Worm (Caenorhabditis elegans) whole organism, L3 larva: ENCODE results near the gene F15D4.4.

ENCODE experiments used
- ZK546.5 ChIP-seq: sonication (generic microtip); optimal IDR thresholded peaks from 2 replicates; lab custom pipeline; 2017; ENCODE audit warnings: missing biosample characterization, missing genetic modification characterization
- aly-2 ChIP-seq: fragments of 150-350 bp; optimal IDR thresholded peaks from 2 replicates; lab custom pipeline; 2014; ENCODE audit warnings: missing biosample characterization, missing genetic modification characterization
- ama-1 ChIP-seq: fragments of 150-350 bp; optimal IDR thresholded peaks from 2 replicates; lab custom pipeline; 2018
- ceh-16 ChIP-seq: sonication (generic microtip); optimal IDR thresholded peaks from 2 replicates; lab custom pipeline; 2017; ENCODE audit warnings: missing biosample characterization, missing genetic modification characterization
- ceh-28 ChIP-seq: fragments of 150-350 bp; optimal IDR thresholded peaks from 2 replicates; lab custom pipeline; 2014; ENCODE audit warnings: missing biosample characterization, missing genetic modification reagents, missing genetic modification characterization
- ceh-82 ChIP-seq: fragments of 150-350 bp; optimal IDR thresholded peaks from 2 replicates; lab custom pipeline; 2014; ENCODE audit warnings: missing biosample characterization, missing genetic modification characterization
- ceh-9 ChIP-seq: sonication (generic microtip); optimal IDR thresholded peaks from 2 replicates; lab custom pipeline; 2018; ENCODE audit warnings: missing biosample characterization, missing genetic modification characterization
- daf-12 ChIP-seq: fragments of 150-350 bp; optimal IDR thresholded peaks from 2 replicates; lab custom pipeline; 2014; ENCODE audit warnings: missing biosample characterization, missing genetic modification reagents, missing genetic modification characterization
- egl-27 ChIP-seq: sonication (generic microtip); optimal IDR thresholded peaks from 4 replicates; lab custom pipeline; 2017; ENCODE audit warnings: missing biosample characterization, missing genetic modification reagents, missing genetic modification characterization
- egl-5 ChIP-seq: fragments of 150-350 bp; optimal IDR thresholded peaks from 2 replicates; lab custom pipeline; 2017; ENCODE audit warnings: missing biosample characterization, missing genetic modification reagents, missing genetic modification characterization, inconsistent platforms
- elt-1 ChIP-seq: fragments of 150-350 bp; optimal IDR thresholded peaks from 2 replicates; lab custom pipeline; 2014; ENCODE audit warnings: missing biosample characterization, missing genetic modification characterization
- elt-2 ChIP-seq: sonication (generic microtip); optimal IDR thresholded peaks from 2 replicates; lab custom pipeline; 2016; ENCODE audit warnings: missing genetic modification reagents, mild to moderate bottlenecking, missing genetic modification characterization, missing compliant biosample characterization
- elt-3 ChIP-seq, 3 experiments: fragments of 150-350 bp in 1 of 3; sonication (generic microtip) in 2 of 3; optimal IDR thresholded peaks; 2 replicates in 2 of 3; 4 replicates in 1 of 3; lab custom pipeline; 2014 to 2017; ENCODE audit warnings: missing biosample characterization in 3 of 3, missing genetic modification characterization in 3 of 3
- eor-1 ChIP-seq, 2 experiments: fragments of 150-350 bp; optimal IDR thresholded peaks; 2 replicates each; lab custom pipeline; 2014 to 2018; ENCODE audit warnings: missing biosample characterization in 2 of 2, missing genetic modification characterization in 2 of 2
- fkh-10 ChIP-seq: sonication (generic microtip); optimal IDR thresholded peaks from 2 replicates; lab custom pipeline; 2017; ENCODE audit warnings: missing biosample characterization, missing genetic modification reagents, missing genetic modification characterization
- fkh-2 ChIP-seq: fragments of 150-350 bp; optimal IDR thresholded peaks from 2 replicates; lab custom pipeline; 2014; ENCODE audit warnings: missing biosample characterization, missing genetic modification reagents, missing genetic modification characterization
- fos-1 ChIP-seq: fragments of 150-350 bp; optimal IDR thresholded peaks from 2 replicates; lab custom pipeline; 2014; ENCODE audit warnings: missing biosample characterization, missing genetic modification characterization
- hmg-11 ChIP-seq: sonication (generic microtip); optimal IDR thresholded peaks from 2 replicates; lab custom pipeline; 2016; ENCODE audit warnings: missing genetic modification characterization, missing compliant biosample characterization
- jun-1 ChIP-seq: fragments of 150-350 bp; optimal IDR thresholded peaks from 2 replicates; lab custom pipeline; 2014; ENCODE audit warnings: missing biosample characterization, missing genetic modification reagents, missing genetic modification characterization
- lin-15B ChIP-seq: fragments of 150-350 bp; optimal IDR thresholded peaks from 2 replicates; lab custom pipeline; 2014; ENCODE audit warnings: missing biosample characterization, missing genetic modification characterization
- lin-39 ChIP-seq: fragments of 150-350 bp; optimal IDR thresholded peaks from 2 replicates; lab custom pipeline; 2018; ENCODE audit warnings: missing biosample characterization, missing genetic modification reagents, missing genetic modification characterization
- lsy-12 ChIP-seq: sonication (generic microtip); optimal IDR thresholded peaks from 2 replicates; lab custom pipeline; 2016; ENCODE audit warnings: mild to moderate bottlenecking, missing genetic modification characterization, missing compliant biosample characterization
- mml-1 ChIP-seq: fragments of 150-350 bp; sonication (generic microtip); optimal IDR thresholded peaks from 3 replicates; lab custom pipeline; 2014; ENCODE audit warnings: missing biosample characterization, missing genetic modification characterization
- nfya-1 ChIP-seq: sonication (generic microtip); optimal IDR thresholded peaks from 2 replicates; lab custom pipeline; 2017; ENCODE audit warnings: missing genetic modification characterization, mild to moderate bottlenecking, missing compliant biosample characterization, antibody characterized with exemption, moderate library complexity; ENCODE audit not compliant: insufficient read depth
- nhr-11 ChIP-seq: fragments of 150-350 bp; optimal IDR thresholded peaks from 2 replicates; lab custom pipeline; 2014; ENCODE audit warnings: missing biosample characterization, missing genetic modification characterization
- nhr-12 ChIP-seq: fragments of 150-350 bp; optimal IDR thresholded peaks from 2 replicates; lab custom pipeline; 2014; ENCODE audit warnings: missing biosample characterization, missing genetic modification characterization
- nhr-23 ChIP-seq: fragments of 150-350 bp; optimal IDR thresholded peaks from 2 replicates; lab custom pipeline; 2014; ENCODE audit warnings: missing biosample characterization, missing genetic modification reagents, missing genetic modification characterization
- nhr-237 ChIP-seq: fragments of 150-350 bp; optimal IDR thresholded peaks from 2 replicates; lab custom pipeline; 2014; ENCODE audit warnings: missing biosample characterization, missing genetic modification characterization
- nhr-25 ChIP-seq: sonication (generic microtip); optimal IDR thresholded peaks from 2 replicates; lab custom pipeline; 2017; ENCODE audit warnings: missing biosample characterization, missing genetic modification characterization
- nhr-28 ChIP-seq: fragments of 150-350 bp; optimal IDR thresholded peaks from 2 replicates; lab custom pipeline; 2014; ENCODE audit warnings: missing biosample characterization, missing genetic modification characterization
- nhr-43 ChIP-seq: sonication (generic microtip); optimal IDR thresholded peaks from 2 replicates; lab custom pipeline; 2016; ENCODE audit warnings: mild to moderate bottlenecking, missing genetic modification characterization, missing compliant biosample characterization; ENCODE audit not compliant: poor library complexity, severe bottlenecking
- nhr-67 ChIP-seq: fragments of 150-350 bp; optimal IDR thresholded peaks from 2 replicates; lab custom pipeline; 2014; ENCODE audit warnings: missing biosample characterization, missing genetic modification characterization
- nhr-76 ChIP-seq: fragments of 150-350 bp; sonication (generic microtip); optimal IDR thresholded peaks from 5 replicates; lab custom pipeline; 2014; ENCODE audit warnings: missing biosample characterization, missing genetic modification characterization
- nhr-77 ChIP-seq: fragments of 150-350 bp; optimal IDR thresholded peaks from 2 replicates; lab custom pipeline; 2014; ENCODE audit warnings: missing biosample characterization, missing genetic modification characterization
- pha-4 ChIP-seq: fragments of 150-350 bp; optimal IDR thresholded peaks from 2 replicates; lab custom pipeline; 2014; ENCODE audit warnings: missing biosample characterization, missing genetic modification reagents, missing genetic modification characterization
- pqm-1 ChIP-seq: fragments of 150-350 bp; optimal IDR thresholded peaks from 2 replicates; lab custom pipeline; 2017; ENCODE audit warnings: missing biosample characterization, missing genetic modification characterization, inconsistent platforms
- sea-2 ChIP-seq: fragments of 150-350 bp; sonication (generic microtip); optimal IDR thresholded peaks from 4 replicates; lab custom pipeline; 2014; ENCODE audit warnings: missing biosample characterization, missing genetic modification reagents, missing genetic modification characterization
- skn-1 ChIP-seq: fragments of 150-350 bp; optimal IDR thresholded peaks from 2 replicates; lab custom pipeline; 2014; ENCODE audit warnings: missing biosample characterization, missing genetic modification characterization
- snpc-4 ChIP-seq: fragments of 150-350 bp; optimal IDR thresholded peaks from 2 replicates; lab custom pipeline; 2014; ENCODE audit warnings: missing biosample characterization, missing genetic modification characterization
- tbx-2 ChIP-seq: sonication (generic microtip); optimal IDR thresholded peaks from 2 replicates; lab custom pipeline; 2016; ENCODE audit warnings: mild to moderate bottlenecking, missing genetic modification characterization, missing compliant biosample characterization
- unc-62 ChIP-seq: fragments of 150-350 bp; sonication (generic microtip); optimal IDR thresholded peaks from 4 replicates; lab custom pipeline; 2014; ENCODE audit warnings: missing biosample characterization, missing genetic modification reagents, missing genetic modification characterization
- zag-1 ChIP-seq: fragments of 150-350 bp; optimal IDR thresholded peaks from 2 replicates; lab custom pipeline; 2014; ENCODE audit warnings: missing biosample characterization, missing genetic modification characterization
- ztf-11 ChIP-seq: fragments of 150-350 bp; optimal IDR thresholded peaks from 2 replicates; lab custom pipeline; 2014; ENCODE audit warnings: missing biosample characterization, missing genetic modification characterization
- ztf-4 ChIP-seq: fragments of 150-350 bp; optimal IDR thresholded peaks from 2 replicates; lab custom pipeline; 2014; ENCODE audit warnings: missing biosample characterization, missing genetic modification characterization

Gene F15D4.4

ce11 chrII:13196689-13197280, 46.1 kb downstream of the F15D4.4 start:
- TF ChIP-seq ztf-11 = no peak
- TF ChIP-seq nhr-23 = peak; percentile 2
- TF ChIP-seq ceh-82 (tag; lab: Kevin White, UChicago) = no peak
- TF ChIP-seq hmg-11 (tag; lab: Kevin White, UChicago) = peak; percentile 29
- no peak for TF ChIP-seq ceh-9 (tag; lab: Kevin White, UChicago)
- TF ChIP-seq pqm-1 (tag; lab: Kevin White, UChicago) = no peak
- TF ChIP-seq aly-2 (tag; lab: Kevin White, UChicago) = no peak
- no peak for TF ChIP-seq nhr-76 (tag; lab: Kevin White, UChicago)
- TF ChIP-seq nhr-11 (tag; lab: Kevin White, UChicago) = no peak
- TF ChIP-seq mml-1 (tag; lab: Kevin White, UChicago) = no peak
- TF ChIP-seq elt-1 (tag; lab: Kevin White, UChicago) = no peak
- TF ChIP-seq fos-1 (tag; lab: Kevin White, UChicago) = no peak
- no peak for TF ChIP-seq nhr-43 (tag; lab: Kevin White, UChicago)
- TF ChIP-seq eor-1 (tag; optimal IDR thresholded peaks at IDR 0.05; lab: Kevin White, UChicago) = no peak
- TF ChIP-seq sea-2 (GFP tag; lab: Kevin White, UChicago) = no peak
- peak; percentile 41 for TF ChIP-seq nhr-25 (tag; lab: Kevin White, UChicago)
- TF ChIP-seq skn-1 (tag; lab: Kevin White, UChicago) = no peak
- peak; percentile 33 for TF ChIP-seq nfya-1
- no peak for TF ChIP-seq nhr-77 (tag; lab: Kevin White, UChicago)
- TF ChIP-seq tbx-2 (tag; lab: Kevin White, UChicago) = no peak
- TF ChIP-seq lin-39 (tag; lab: Kevin White, UChicago) = peak; percentile 32
- TF ChIP-seq nhr-67 (tag; lab: Kevin White, UChicago) = no peak
- no peak for TF ChIP-seq lin-15B (tag; lab: Kevin White, UChicago)
- TF ChIP-seq nhr-12 (tag; lab: Kevin White, UChicago) = no peak
- TF ChIP-seq pha-4 (tag; lab: Kevin White, UChicago) = peak; percentile 75
- no peak for TF ChIP-seq lsy-12 (tag; lab: Kevin White, UChicago)
- TF ChIP-seq egl-27 (tag; lab: Kevin White, UChicago) = no peak
- TF ChIP-seq snpc-4 (tag; lab: Kevin White, UChicago) = no peak
- no peak for TF ChIP-seq egl-5 (tag; lab: Kevin White, UChicago)

- TF ChIP-seq sea-2 (GFP tag; lab: Kevin White, UChicago) (no peak), ama-1 (lab: Kevin White, UChicago) (peak; percentile 52), ztf-11 (no peak), fkh-10 (GFP tag; lab: Kevin White, UChicago) (no peak)
Measured at ce11 chrII:13195706-13196417, 47.1 kb downstream of the F15D4.4 start.

ce11 chrII:13195163-13195562, 47.8 kb downstream of the F15D4.4 start, which contains the start of gene lec-1:
Gene lec-1 (plus strand): TSS chrII:13195549.
- TF ChIP-seq zag-1 (tag; lab: Kevin White, UChicago) = no peak
- TF ChIP-seq nfya-1 = peak; percentile 74
- TF ChIP-seq ceh-28 (tag; lab: Kevin White, UChicago) = no peak
- no peak for TF ChIP-seq ceh-9 (tag; lab: Kevin White, UChicago)
- TF ChIP-seq elt-2 (tag; lab: Kevin White, UChicago) = peak; percentile 57
- no peak for TF ChIP-seq nhr-28 (tag; lab: Kevin White, UChicago)
- TF ChIP-seq jun-1 (tag; lab: Kevin White, UChicago) = no peak
- no peak for TF ChIP-seq ZK546.5
- peak; percentile 12 for TF ChIP-seq lin-15B (tag; lab: Kevin White, UChicago)
- no peak for TF ChIP-seq ztf-4 (tag; lab: Kevin White, UChicago)
- no peak for TF ChIP-seq nhr-12 (tag; lab: Kevin White, UChicago)
- peak; percentile 41 for TF ChIP-seq ama-1 (lab: Kevin White, UChicago)
- TF ChIP-seq nhr-43 (tag; lab: Kevin White, UChicago) = no peak
- no peak for TF ChIP-seq mml-1 (tag; lab: Kevin White, UChicago)
- no peak for TF ChIP-seq daf-12 (tag; lab: Kevin White, UChicago)
- no peak for TF ChIP-seq tbx-2 (tag; lab: Kevin White, UChicago)
- TF ChIP-seq elt-3 (tag; optimal IDR thresholded peaks at IDR 0.05; lab: Kevin White, UChicago) = no peak
- TF ChIP-seq pha-4 (tag; lab: Kevin White, UChicago) = peak; percentile 98
- TF ChIP-seq nhr-237 = no peak
- TF ChIP-seq fkh-10 (GFP tag; lab: Kevin White, UChicago) = peak; percentile 35
- no peak for TF ChIP-seq ceh-82 (tag; lab: Kevin White, UChicago)
- TF ChIP-seq aly-2 (tag; lab: Kevin White, UChicago) = no peak
- TF ChIP-seq pqm-1 (tag; lab: Kevin White, UChicago) = peak; percentile 67
- no peak for TF ChIP-seq skn-1 (tag; lab: Kevin White, UChicago)
- no peak for TF ChIP-seq eor-1 (tag; optimal IDR thresholded peaks at IDR 0.05; lab: Kevin White, UChicago)
- TF ChIP-seq lin-39 (tag; lab: Kevin White, UChicago) = no peak
- no peak for TF ChIP-seq ceh-16 (tag; lab: Kevin White, UChicago)
- TF ChIP-seq egl-5 (tag; lab: Kevin White, UChicago) = peak; percentile 88
- peak; percentile 6 for TF ChIP-seq snpc-4 (tag; lab: Kevin White, UChicago)
- no peak for TF ChIP-seq ztf-11
- TF ChIP-seq fkh-2 (tag; lab: Kevin White, UChicago) = peak; percentile 52
- TF ChIP-seq unc-62 = peak; percentile 3
- no peak for TF ChIP-seq fos-1 (tag; lab: Kevin White, UChicago)
- TF ChIP-seq nhr-11 (tag; lab: Kevin White, UChicago) = no peak
- no peak for TF ChIP-seq nhr-77 (tag; lab: Kevin White, UChicago)
